Fruit fly (Drosophila melanogaster) whole organism, prepupa: ENCODE measurements around the gene Gr10a.
A peak's percentile ranks its signal among the peaks of the same experiment; 100 is the strongest.

Source experiments
- CG10631 ChIP-seq: fragments of 200-800 bp; sonication (Bioruptor generic); optimal IDR thresholded peaks from 2 replicates; lab custom pipeline; 2016; ENCODE audit warnings: missing biosample characterization, missing genetic modification characterization
- CG10669 ChIP-seq: fragments of 200-800 bp; sonication (Bioruptor generic); optimal IDR thresholded peaks from 3 replicates; lab custom pipeline; 2018; ENCODE audit warnings: missing biosample characterization, mild to moderate bottlenecking, missing genetic modification characterization, moderate library complexity
- CG11294 ChIP-seq: fragments of 200-800 bp; sonication (Bioruptor generic); IDR thresholded peaks from 2 replicates; pipeline ENCODE4 v1.3.6; 2022; ENCODE audit warnings: missing biosample characterization, missing genetic modification characterization
- CG11762 ChIP-seq: fragments of 200-800 bp; sonication (Bioruptor generic); optimal IDR thresholded peaks from 3 replicates; lab custom pipeline; 2016; ENCODE audit warnings: missing biosample characterization, missing genetic modification characterization; ENCODE audit not compliant: insufficient read depth
- CG11902 ChIP-seq: fragments of 200-800 bp; sonication (Bioruptor generic); optimal IDR thresholded peaks from 3 replicates; lab custom pipeline; 2016; ENCODE audit warnings: missing biosample characterization, missing genetic modification characterization
- CG15336 ChIP-seq: fragments of 200-800 bp; sonication (Bioruptor generic); IDR thresholded peaks from 2 replicates; pipeline ENCODE4 v1.3.6; 2022; ENCODE audit warnings: missing biosample characterization, missing genetic modification characterization
- CG1621 ChIP-seq: fragments of 200-800 bp; sonication (Bioruptor generic); optimal IDR thresholded peaks from 3 replicates; lab custom pipeline; 2018; ENCODE audit warnings: missing biosample characterization, mild to moderate bottlenecking, missing genetic modification characterization
- CG3032 ChIP-seq: fragments of 200-800 bp; optimal IDR thresholded peaks from 2 replicates; lab custom pipeline; 2019; ENCODE audit warnings: missing biosample characterization, mild to moderate bottlenecking, missing genetic modification characterization, moderate library complexity
- CG31627 ChIP-seq: fragments of 200-800 bp; sonication (Bioruptor generic); optimal IDR thresholded peaks from 3 replicates; lab custom pipeline; 2016; ENCODE audit warnings: missing biosample characterization, missing genetic modification characterization
- CG34406 ChIP-seq: fragments of 200-800 bp; sonication (Bioruptor generic); optimal IDR thresholded peaks from 3 replicates; lab custom pipeline; 2016; ENCODE audit warnings: missing biosample characterization, missing genetic modification characterization
- CG3919 ChIP-seq: fragments of 200-800 bp; sonication (Bioruptor generic); optimal IDR thresholded peaks from 3 replicates; lab custom pipeline; 2016; ENCODE audit warnings: missing biosample characterization, missing genetic modification characterization
- CG4318 ChIP-seq: fragments of 200-800 bp; sonication (Bioruptor generic); optimal IDR thresholded peaks from 3 replicates; lab custom pipeline; 2017; ENCODE audit warnings: missing biosample characterization, mild to moderate bottlenecking, missing genetic modification characterization
- CG6163 ChIP-seq: fragments of 200-800 bp; sonication (Bioruptor generic); IDR thresholded peaks from 3 replicates; pipeline ENCODE4 v1.3.6; 2022; ENCODE audit warnings: missing biosample characterization, missing genetic modification characterization
- CG6276 ChIP-seq: fragments of 200-800 bp; sonication (Bioruptor generic); optimal IDR thresholded peaks from 2 replicates; lab custom pipeline; 2017; ENCODE audit warnings: missing biosample characterization, mild to moderate bottlenecking, missing genetic modification characterization
- CG6792 ChIP-seq: fragments of 200-800 bp; sonication (Bioruptor generic); optimal IDR thresholded peaks from 3 replicates; lab custom pipeline; 2016; ENCODE audit warnings: missing biosample characterization, missing genetic modification characterization
- CG6808 ChIP-seq: fragments of 200-800 bp; sonication (Bioruptor generic); optimal IDR thresholded peaks from 3 replicates; lab custom pipeline; 2017; ENCODE audit warnings: missing biosample characterization, missing genetic modification characterization, mild to moderate bottlenecking, moderate library complexity, missing genetic modification reagents
- CG6854 ChIP-seq: fragments of 200-800 bp; sonication (Bioruptor generic); optimal IDR thresholded peaks from 2 replicates; lab custom pipeline; 2017; ENCODE audit warnings: missing biosample characterization, mild to moderate bottlenecking, missing genetic modification characterization
- CG8119 ChIP-seq: fragments of 200-800 bp; sonication (Bioruptor generic); IDR thresholded peaks from 3 replicates; pipeline ENCODE4 v1.3.6; 2022; ENCODE audit warnings: missing biosample characterization, missing genetic modification characterization
- CG8319 ChIP-seq: fragments of 200-800 bp; sonication (Bioruptor generic); optimal IDR thresholded peaks from 3 replicates; lab custom pipeline; 2016; ENCODE audit warnings: missing biosample characterization, missing genetic modification characterization
- CG8632 ChIP-seq: fragments of 200-800 bp; sonication (Bioruptor generic); optimal IDR thresholded peaks from 3 replicates; lab custom pipeline; 2016; ENCODE audit warnings: missing biosample characterization, missing genetic modification characterization
- CG9139 ChIP-seq: fragments of 200-800 bp; sonication (Bioruptor generic); optimal IDR thresholded peaks from 3 replicates; lab custom pipeline; 2017; ENCODE audit warnings: missing biosample characterization, mild to moderate bottlenecking, missing genetic modification characterization
- Eip75B ChIP-seq: fragments of 200-800 bp; sonication (Bioruptor generic); optimal IDR thresholded peaks from 3 replicates; lab custom pipeline; 2016; ENCODE audit warnings: missing biosample characterization, missing genetic modification characterization
- Eip78C ChIP-seq: fragments of 200-800 bp; sonication (Bioruptor generic); peaks from one replicate; lab custom pipeline; 2016; ENCODE audit warnings: missing biosample characterization, missing genetic modification characterization
- Eip93F ChIP-seq: fragments of 200-800 bp; sonication (Bioruptor generic); optimal IDR thresholded peaks from 2 replicates; lab custom pipeline; 2016; ENCODE audit warnings: missing biosample characterization, mild to moderate bottlenecking, missing genetic modification characterization
- Ets21C ChIP-seq: fragments of 200-800 bp; sonication (Bioruptor generic); optimal IDR thresholded peaks from 3 replicates; lab custom pipeline; 2016; ENCODE audit warnings: missing biosample characterization, missing genetic modification characterization
- Ets96B ChIP-seq: fragments of 200-800 bp; optimal IDR thresholded peaks from 2 replicates; lab custom pipeline; 2019; ENCODE audit warnings: missing biosample characterization, mild to moderate bottlenecking, missing genetic modification characterization, moderate library complexity
- Gug ChIP-seq: fragments of 200-800 bp; sonication (Bioruptor generic); IDR thresholded peaks from 2 replicates; pipeline ENCODE4 v1.3.6; 2022; ENCODE audit warnings: missing biosample characterization, missing genetic modification characterization
- Hr38 ChIP-seq: sonication (Bioruptor generic); optimal IDR thresholded peaks from 2 replicates; lab custom pipeline; 2016; ENCODE audit warnings: missing biosample characterization, missing genetic modification characterization
- Hr39 ChIP-seq: fragments of 200-800 bp; sonication (Bioruptor generic); optimal IDR thresholded peaks from 2 replicates; lab custom pipeline; 2016; ENCODE audit warnings: missing biosample characterization, missing genetic modification characterization
- Hr4 ChIP-seq: fragments of 200-800 bp; sonication (Bioruptor generic); optimal IDR thresholded peaks from 3 replicates; lab custom pipeline; 2016; ENCODE audit warnings: missing biosample characterization, missing genetic modification characterization
- Lpt ChIP-seq: fragments of 200-800 bp; sonication (Bioruptor generic); optimal IDR thresholded peaks from 3 replicates; lab custom pipeline; 2016; ENCODE audit warnings: missing biosample characterization, missing genetic modification characterization
- Met ChIP-seq: fragments of 200-800 bp; sonication (Bioruptor generic); optimal IDR thresholded peaks from 3 replicates; lab custom pipeline; 2016; ENCODE audit warnings: missing biosample characterization, missing genetic modification characterization
- OdsH ChIP-seq: fragments of 200-800 bp; sonication (Bioruptor generic); optimal IDR thresholded peaks from 3 replicates; lab custom pipeline; 2016; ENCODE audit warnings: missing biosample characterization, missing genetic modification characterization
- Smox ChIP-seq: fragments of 200-800 bp; sonication (Bioruptor generic); optimal IDR thresholded peaks from 3 replicates; lab custom pipeline; 2016; ENCODE audit warnings: missing biosample characterization, missing genetic modification characterization
- Sox102F ChIP-seq: fragments of 200-800 bp; sonication (Bioruptor generic); optimal IDR thresholded peaks from 2 replicates; lab custom pipeline; 2016; ENCODE audit warnings: missing biosample characterization, mild to moderate bottlenecking, missing genetic modification characterization
- Sox14 ChIP-seq: fragments of 200-800 bp; sonication (Bioruptor generic); optimal IDR thresholded peaks from 3 replicates; lab custom pipeline; 2016; ENCODE audit warnings: missing biosample characterization, missing genetic modification characterization
- Sox15 ChIP-seq: fragments of 200-800 bp; sonication (Bioruptor generic); optimal IDR thresholded peaks from 3 replicates; lab custom pipeline; 2016; ENCODE audit warnings: missing biosample characterization, missing genetic modification characterization
- acj6 ChIP-seq: fragments of 200-800 bp; sonication (Bioruptor generic); optimal IDR thresholded peaks from 3 replicates; lab custom pipeline; 2016; ENCODE audit warnings: missing biosample characterization, missing genetic modification characterization
- cyc ChIP-seq: fragments of 200-800 bp; sonication (Bioruptor generic); optimal IDR thresholded peaks from 3 replicates; lab custom pipeline; 2016; ENCODE audit warnings: missing biosample characterization, missing genetic modification characterization
- dac ChIP-seq: fragments of 200-800 bp; sonication (Bioruptor generic); optimal IDR thresholded peaks from 2 replicates; lab custom pipeline; 2017; ENCODE audit warnings: missing biosample characterization, mild to moderate bottlenecking, missing genetic modification characterization
- dsx ChIP-seq: fragments of 200-800 bp; optimal IDR thresholded peaks from 3 replicates; lab custom pipeline; 2019; ENCODE audit warnings: missing biosample characterization, mild to moderate bottlenecking, missing genetic modification characterization, moderate library complexity; ENCODE audit not compliant: poor library complexity, severe bottlenecking
- eg ChIP-seq: fragments of 200-800 bp; sonication (Bioruptor generic); IDR thresholded peaks from 3 replicates; pipeline ENCODE4 v1.3.6; 2022; ENCODE audit warnings: missing biosample characterization, missing genetic modification characterization
- esn ChIP-seq: fragments of 200-800 bp; sonication (Bioruptor generic); optimal IDR thresholded peaks from 2 replicates; lab custom pipeline; 2016; ENCODE audit warnings: missing biosample characterization, mild to moderate bottlenecking, missing genetic modification characterization, moderate library complexity
- fd59A ChIP-seq: fragments of 200-800 bp; sonication (Bioruptor generic); optimal IDR thresholded peaks from 2 replicates; lab custom pipeline; 2017; ENCODE audit warnings: missing biosample characterization, mild to moderate bottlenecking, missing genetic modification characterization, missing genetic modification reagents
- fd85E ChIP-seq: fragments of 200-800 bp; sonication (Bioruptor generic); optimal IDR thresholded peaks from 3 replicates; lab custom pipeline; 2016; ENCODE audit warnings: missing biosample characterization, missing genetic modification characterization
- lz ChIP-seq: fragments of 200-800 bp; sonication (Bioruptor generic); optimal IDR thresholded peaks from 3 replicates; lab custom pipeline; 2016; ENCODE audit warnings: missing biosample characterization, missing genetic modification characterization
- pdm3 ChIP-seq: fragments of 200-800 bp; sonication (Bioruptor generic); optimal IDR thresholded peaks from 3 replicates; lab custom pipeline; 2016; ENCODE audit warnings: missing biosample characterization, missing genetic modification characterization
- salr ChIP-seq, 2 experiments: fragments of 200-800 bp; sonication (Bioruptor generic); optimal IDR thresholded peaks; 3 replicates each; lab custom pipeline; 2016 to 2018; ENCODE audit warnings: missing biosample characterization in 2 of 2, missing genetic modification characterization in 2 of 2, mild to moderate bottlenecking in 1 of 2
- svp ChIP-seq: fragments of 200-800 bp; sonication (Bioruptor generic); peaks from one replicate; lab custom pipeline; 2016; ENCODE audit warnings: missing biosample characterization, missing genetic modification characterization
- topi ChIP-seq: fragments of 200-800 bp; sonication (Bioruptor generic); optimal IDR thresholded peaks from 3 replicates; lab custom pipeline; 2016; ENCODE audit warnings: missing biosample characterization, missing genetic modification characterization
- vri ChIP-seq: fragments of 200-800 bp; sonication (Bioruptor generic); optimal IDR thresholded peaks from 3 replicates; lab custom pipeline; 2016; ENCODE audit warnings: missing biosample characterization, mild to moderate bottlenecking, missing genetic modification characterization

Gr10a gene

DNA sequence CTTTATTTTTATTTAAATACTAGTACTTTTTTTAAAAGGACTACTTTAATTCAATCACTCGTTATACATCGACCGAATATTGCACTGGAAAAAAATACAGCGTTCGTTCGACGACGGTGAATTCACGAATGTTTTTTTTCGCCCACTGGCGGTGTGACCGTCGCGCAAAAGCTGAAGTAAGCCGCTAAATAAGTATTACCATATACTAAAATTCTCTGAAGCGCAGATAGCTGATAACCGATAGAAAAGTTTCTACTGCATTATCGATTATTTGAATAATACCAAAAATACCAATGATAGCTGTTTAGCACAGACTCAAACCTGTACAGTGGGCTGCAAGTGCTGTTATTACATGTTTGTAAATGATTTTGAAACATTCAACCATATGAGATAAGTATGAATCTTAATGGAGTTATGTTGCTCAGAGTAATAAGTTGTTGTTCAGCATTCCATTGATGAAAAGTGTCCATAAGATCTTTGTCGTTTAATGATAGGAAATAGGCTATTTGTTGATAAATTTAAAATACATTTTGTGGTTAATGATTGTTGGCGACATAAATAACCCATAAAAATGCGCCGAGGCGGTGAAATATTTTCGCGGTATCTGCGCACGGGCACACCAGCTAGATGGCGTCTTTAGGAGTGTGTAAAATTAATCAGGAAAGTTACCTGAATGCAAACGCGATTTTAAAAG, 37.1 kb upstream of the Gr10a start, which contains the start of the genes Evi5 and HP5:
Evi5 (minus strand) TSS at position 198 of the 694 bp plus-strand sequence.
HP5 (plus strand) TSS at position 598 of the 694 bp plus-strand sequence.
- TF ChIP-seq CG10669 (GFP tag; lab: Kevin White, UChicago) (peak; percentile 22), CG11762 (GFP tag; lab: Kevin White, UChicago) (no peak), pdm3 (GFP tag; lab: Kevin White, UChicago) (no peak), Sox14 (GFP tag; lab: Kevin White, UChicago) (peak; percentile 17), Gug (GFP tag; lab: Robert Waterston, UW) (peak; percentile 47), acj6 (peak; percentile 71), dsx (GFP tag; lab: Kevin White, UChicago) (peak; percentile 47), CG31627 (GFP tag; lab: Kevin White, UChicago) (peak; percentile 55), Hr38 (GFP tag; lab: Kevin White, UChicago) (no peak), eg (GFP tag; lab: Robert Waterston, UW) (peak; percentile 72; the same call in 2 of the 3 replicates), CG15336 (GFP tag; lab: Robert Waterston, UW) (peak; percentile 10; the same call in 1 of the 2 replicates), CG6163 (GFP tag; lab: Robert Waterston, UW) (0 out of 3 replicates have a peak, but pooled peaks have one; percentile 11), Lpt (GFP tag; lab: Kevin White, UChicago) (no peak), fd85E (GFP tag; lab: Kevin White, UChicago) (no peak), esn (GFP tag; lab: Kevin White, UChicago) (peak; percentile 6), CG6276 (no peak), Sox102F (GFP tag; lab: Kevin White, UChicago) (peak; percentile 7), CG8319 (GFP tag; lab: Kevin White, UChicago) (no peak), Eip75B (no peak), svp (GFP tag; lab: Kevin White, UChicago) (peak; percentile 84), vri (GFP tag; lab: Kevin White, UChicago) (peak; percentile 13), topi (GFP tag; lab: Kevin White, UChicago) (peak; percentile 34), Smox (no peak), Eip93F (GFP tag; lab: Kevin White, UChicago) (peak; percentile 27), lz (GFP tag; lab: Kevin White, UChicago) (peak; percentile 78), CG6792 (GFP tag; lab: Kevin White, UChicago) (no peak), CG6808 (GFP tag; lab: Kevin White, UChicago) (no peak), CG1621 (peak; percentile 99), CG11902 (GFP tag; lab: Kevin White, UChicago) (peak; percentile 9), Sox15 (GFP tag; lab: Kevin White, UChicago) (peak; percentile 13), Hr39 (GFP tag; lab: Kevin White, UChicago) (peak; percentile 48), Eip78C (GFP tag; lab: Kevin White, UChicago) (peak; percentile 76), CG4318 (peak; percentile 22), fd59A (GFP tag; lab: Kevin White, UChicago) (no peak), OdsH (peak; percentile 28), cyc (peak; percentile 34), Ets96B (tag; lab: Kevin White, UChicago) (no peak), CG10631 (GFP tag; lab: Kevin White, UChicago) (peak; percentile 32), CG3919 (GFP tag; lab: Kevin White, UChicago) (peak; percentile 17), Hr4 (GFP tag; lab: Kevin White, UChicago) (peak; percentile 48), Ets21C (GFP tag; lab: Kevin White, UChicago) (peak; percentile 29), Met (GFP tag; lab: Kevin White, UChicago) (peak; percentile 51), CG9139 (GFP tag; lab: Kevin White, UChicago) (no peak), dac (GFP tag; lab: Kevin White, UChicago) (peak; percentile 22), salr (GFP tag; optimal IDR thresholded peaks at IDR 0.05; lab: Kevin White, UChicago) (peak in 1 of 2 experiments; percentile 11), CG3032 (tag; lab: Kevin White, UChicago) (peak; percentile 6), CG8119 (no peak), CG34406 (GFP tag; lab: Kevin White, UChicago) (no peak), CG6854 (GFP tag; lab: Kevin White, UChicago) (peak; percentile 25), CG11294 (peak; percentile 55; the same call in 1 of the 2 replicates), CG8632 (no peak)
